Worm (Caenorhabditis elegans) whole organism, L2 larva: ENCODE measurements around the gene cpr-6.

Source experiments
- C34F6.9 ChIP-seq: fragments of 150-350 bp; optimal IDR thresholded peaks from 2 replicates; lab custom pipeline; 2014; ENCODE audit warnings: missing biosample characterization, missing genetic modification characterization
- F13H6.1 ChIP-seq: sonication (generic microtip); optimal IDR thresholded peaks from 2 replicates; lab custom pipeline; 2016; ENCODE audit warnings: missing genetic modification characterization, missing compliant biosample characterization
- R02D3.7 ChIP-seq: fragments of 150-350 bp; optimal IDR thresholded peaks from 2 replicates; lab custom pipeline; 2014; ENCODE audit warnings: missing biosample characterization, missing genetic modification characterization
- Y55F3AM.14 ChIP-seq: fragments of 200-800 bp; sonication (Bioruptor generic); optimal IDR thresholded peaks from 2 replicates; lab custom pipeline; 2018; ENCODE audit warnings: mild to moderate bottlenecking, missing genetic modification characterization, missing compliant biosample characterization
- alr-1 ChIP-seq: fragments of 150-350 bp; optimal IDR thresholded peaks from 2 replicates; lab custom pipeline; 2014; ENCODE audit warnings: missing biosample characterization, missing genetic modification characterization
- aly-2 ChIP-seq: fragments of 150-350 bp; optimal IDR thresholded peaks from 2 replicates; lab custom pipeline; 2014; ENCODE audit warnings: missing biosample characterization, missing genetic modification characterization
- ama-1 ChIP-seq: fragments of 150-350 bp; optimal IDR thresholded peaks from 2 replicates; lab custom pipeline; 2018; ENCODE audit warnings: inconsistent platforms
- blmp-1 ChIP-seq: sonication (generic microtip); optimal IDR thresholded peaks from 2 replicates; lab custom pipeline; 2017; ENCODE audit warnings: missing genetic modification characterization, mild to moderate bottlenecking, missing compliant biosample characterization, antibody characterized with exemption, moderate library complexity; ENCODE audit not compliant: insufficient read depth
- ceh-16 ChIP-seq: fragments of 150-350 bp; optimal IDR thresholded peaks from 2 replicates; lab custom pipeline; 2014; ENCODE audit warnings: missing biosample characterization, missing genetic modification characterization
- ceh-82 ChIP-seq: fragments of 150-350 bp; optimal IDR thresholded peaks from 2 replicates; lab custom pipeline; 2014; ENCODE audit warnings: missing biosample characterization, missing genetic modification characterization
- crh-2 ChIP-seq: sonication (generic microtip); optimal IDR thresholded peaks from 2 replicates; lab custom pipeline; 2017; ENCODE audit warnings: missing biosample characterization, missing genetic modification characterization
- dmd-4 ChIP-seq: sonication (generic microtip); optimal IDR thresholded peaks from 2 replicates; lab custom pipeline; 2017; ENCODE audit warnings: missing biosample characterization, missing genetic modification characterization
- egl-27 ChIP-seq: sonication (generic microtip); optimal IDR thresholded peaks from 3 replicates; lab custom pipeline; 2017; ENCODE audit warnings: missing biosample characterization, missing genetic modification reagents, missing genetic modification characterization
- elt-1 ChIP-seq: fragments of 150-350 bp; optimal IDR thresholded peaks from 2 replicates; lab custom pipeline; 2014; ENCODE audit warnings: missing biosample characterization, missing genetic modification characterization
- elt-3 ChIP-seq: sonication (generic microtip); optimal IDR thresholded peaks from 2 replicates; lab custom pipeline; 2017; ENCODE audit warnings: missing biosample characterization, missing genetic modification characterization
- fos-1 ChIP-seq: fragments of 150-350 bp; optimal IDR thresholded peaks from 2 replicates; lab custom pipeline; 2014; ENCODE audit warnings: missing biosample characterization, missing genetic modification characterization
- gmeb-1 ChIP-seq: fragments of 150-350 bp; optimal IDR thresholded peaks from 2 replicates; lab custom pipeline; 2014; ENCODE audit warnings: missing biosample characterization, missing genetic modification characterization
- lin-39 ChIP-seq: fragments of 150-350 bp; optimal IDR thresholded peaks from 2 replicates; lab custom pipeline; 2014; ENCODE audit warnings: missing biosample characterization, missing genetic modification reagents, missing genetic modification characterization
- lsy-2 ChIP-seq, 2 experiments: fragments of 150-350 bp in 1 of 2; sonication (generic microtip) in 1 of 2; optimal IDR thresholded peaks; 2 replicates each; lab custom pipeline; 2014 to 2017; ENCODE audit warnings: missing biosample characterization in 2 of 2, missing genetic modification characterization in 2 of 2
- mab-5 ChIP-seq: fragments of 150-350 bp; optimal IDR thresholded peaks from 2 replicates; lab custom pipeline; 2014; ENCODE audit warnings: missing biosample characterization, missing genetic modification characterization
- nhr-10 ChIP-seq: sonication (generic microtip); optimal IDR thresholded peaks from 2 replicates; lab custom pipeline; 2017; ENCODE audit warnings: missing biosample characterization, missing genetic modification characterization
- nhr-12 ChIP-seq: fragments of 150-350 bp; optimal IDR thresholded peaks from 2 replicates; lab custom pipeline; 2014; ENCODE audit warnings: missing biosample characterization, missing genetic modification characterization
- nhr-129 ChIP-seq: fragments of 150-350 bp; optimal IDR thresholded peaks from 2 replicates; lab custom pipeline; 2014; ENCODE audit warnings: missing biosample characterization, missing genetic modification characterization
- nhr-21 ChIP-seq: fragments of 150-350 bp; optimal IDR thresholded peaks from 2 replicates; lab custom pipeline; 2014; ENCODE audit warnings: missing biosample characterization, missing genetic modification characterization
- nhr-23 ChIP-seq: fragments of 150-350 bp; optimal IDR thresholded peaks from 2 replicates; lab custom pipeline; 2014; ENCODE audit warnings: missing biosample characterization, missing genetic modification reagents, missing genetic modification characterization
- nhr-237 ChIP-seq: fragments of 150-350 bp; optimal IDR thresholded peaks from 2 replicates; lab custom pipeline; 2014; ENCODE audit warnings: missing biosample characterization, missing genetic modification characterization
- nhr-25 ChIP-seq: fragments of 150-350 bp; sonication (generic microtip); optimal IDR thresholded peaks from 3 replicates; lab custom pipeline; 2014; ENCODE audit warnings: missing biosample characterization, missing genetic modification characterization
- nhr-77 ChIP-seq: fragments of 150-350 bp; optimal IDR thresholded peaks from 2 replicates; lab custom pipeline; 2014; ENCODE audit warnings: missing biosample characterization, missing genetic modification characterization
- peb-1 ChIP-seq: fragments of 150-350 bp; optimal IDR thresholded peaks from 2 replicates; lab custom pipeline; 2014; ENCODE audit warnings: missing biosample characterization, missing genetic modification characterization
- sem-4 ChIP-seq: fragments of 150-350 bp; optimal IDR thresholded peaks from 2 replicates; lab custom pipeline; 2014; ENCODE audit warnings: missing biosample characterization, missing genetic modification reagents, missing genetic modification characterization
- skn-1 ChIP-seq: sonication (generic microtip); optimal IDR thresholded peaks from 2 replicates; lab custom pipeline; 2017; ENCODE audit warnings: missing biosample characterization, missing genetic modification characterization
- sma-3 ChIP-seq: sonication (generic microtip); optimal IDR thresholded peaks from 2 replicates; lab custom pipeline; 2016; ENCODE audit warnings: missing genetic modification reagents, missing genetic modification characterization, missing compliant biosample characterization
- sma-9 ChIP-seq, 2 experiments: fragments of 150-350 bp in 1 of 2; sonication (generic microtip) in 1 of 2; optimal IDR thresholded peaks; 2 replicates each; lab custom pipeline; 2014 to 2016; ENCODE audit warnings: missing genetic modification characterization in 2 of 2, mild to moderate bottlenecking in 1 of 2, missing biosample characterization in 1 of 2, missing compliant biosample characterization in 1 of 2, missing genetic modification reagents in 1 of 2, moderate library complexity in 1 of 2
- snpc-4 ChIP-seq: fragments of 150-350 bp; optimal IDR thresholded peaks from 2 replicates; lab custom pipeline; 2014; ENCODE audit warnings: missing biosample characterization, missing genetic modification characterization
- unc-39 ChIP-seq: fragments of 150-350 bp; optimal IDR thresholded peaks from 2 replicates; lab custom pipeline; 2014; ENCODE audit warnings: missing biosample characterization, missing genetic modification characterization
- unc-55 ChIP-seq: fragments of 150-350 bp; sonication (generic microtip); optimal IDR thresholded peaks from 3 replicates; lab custom pipeline; 2014; ENCODE audit warnings: missing biosample characterization, missing genetic modification reagents, missing genetic modification characterization
- unc-62 ChIP-seq: fragments of 150-350 bp; optimal IDR thresholded peaks from 2 replicates; lab custom pipeline; 2014; ENCODE audit warnings: missing biosample characterization, missing genetic modification reagents, missing genetic modification characterization
- zag-1 ChIP-seq: fragments of 150-350 bp; optimal IDR thresholded peaks from 2 replicates; lab custom pipeline; 2014; ENCODE audit warnings: missing biosample characterization, missing genetic modification characterization
- ztf-1 ChIP-seq: fragments of 200-800 bp; sonication (Bioruptor generic); conservative IDR thresholded peaks from 2 replicates; pipeline ENCODE4 v1.3.6; 2022; ENCODE audit warnings: missing genetic modification characterization, missing compliant biosample characterization
- ztf-4 ChIP-seq: fragments of 150-350 bp; optimal IDR thresholded peaks from 2 replicates; lab custom pipeline; 2014; ENCODE audit warnings: missing biosample characterization, missing genetic modification characterization

The cpr-6 gene

ce11 chrX:6642798-6643197 lies 35.8 kb downstream of the cpr-6 start (continued):
- TF ChIP-seq ztf-1 (GFP tag; lab: Robert Waterston, UW) (no peak), elt-3 (no peak), R02D3.7 (tag; lab: Kevin White, UChicago) (no peak), sem-4 (no peak), nhr-129 (tag; lab: Kevin White, UChicago) (peak; percentile 73), Y55F3AM.14 (GFP tag; lab: Kevin White, UChicago) (no peak), ama-1 (lab: Kevin White, UChicago) (no peak), sma-3 (GFP tag; lab: Kevin White, UChicago) (peak; percentile 53), snpc-4 (tag; lab: Kevin White, UChicago) (no peak)

- TF ChIP-seq ztf-1 (GFP tag; lab: Robert Waterston, UW): no peak
- no peak for TF ChIP-seq elt-3
- TF ChIP-seq elt-1 (tag; lab: Kevin White, UChicago): no peak
- no peak for TF ChIP-seq egl-27 (tag; lab: Kevin White, UChicago)
- TF ChIP-seq C34F6.9 (tag; lab: Kevin White, UChicago): peak; percentile 18
- no peak for TF ChIP-seq lsy-2 (tag; optimal IDR thresholded peaks at IDR 0.05; lab: Kevin White, UChicago)
- no peak for TF ChIP-seq nhr-12 (tag; lab: Kevin White, UChicago)
- TF ChIP-seq zag-1 (tag; lab: Kevin White, UChicago): no peak
- TF ChIP-seq gmeb-1: peak; percentile 50
- no peak for TF ChIP-seq lin-39
- TF ChIP-seq sma-9 (GFP tag; optimal IDR thresholded peaks at IDR 0.05; lab: Kevin White, UChicago): peak; percentile 72
- no peak for TF ChIP-seq sma-9 (tag; optimal IDR thresholded peaks at IDR 0.05; lab: Kevin White, UChicago)
- TF ChIP-seq nhr-77 (tag; lab: Kevin White, UChicago): no peak
- TF ChIP-seq nhr-21 (tag; lab: Kevin White, UChicago): no peak
- no peak for TF ChIP-seq sem-4
- no peak for TF ChIP-seq ztf-4 (tag; lab: Kevin White, UChicago)
- no peak for TF ChIP-seq nhr-10 (tag; lab: Kevin White, UChicago)
- no peak for TF ChIP-seq sma-3 (GFP tag; lab: Kevin White, UChicago)
- no peak for TF ChIP-seq dmd-4 (tag; lab: Kevin White, UChicago)
- peak; percentile 62 for TF ChIP-seq crh-2
- peak; percentile 38 for TF ChIP-seq fos-1 (tag; lab: Kevin White, UChicago)
- TF ChIP-seq nhr-23: no peak
- TF ChIP-seq nhr-129 (tag; lab: Kevin White, UChicago): peak; percentile 37
- TF ChIP-seq nhr-237: no peak
- peak; percentile 70 for TF ChIP-seq F13H6.1 (tag; lab: Kevin White, UChicago)
- peak; percentile 13 for TF ChIP-seq skn-1
- no peak for TF ChIP-seq unc-55 (GFP tag; lab: Kevin White, UChicago)
- no peak for TF ChIP-seq unc-39 (tag; lab: Kevin White, UChicago)
- no peak for TF ChIP-seq ama-1 (lab: Kevin White, UChicago)
- TF ChIP-seq peb-1: no peak
Measured at ce11 chrX:6644971-6645704, 38.1 kb downstream of the cpr-6 start, which contains the start of gene C56E10.3. C56E10.3 (plus strand) TSS chrX:6645654.

- peak; percentile 16 for TF ChIP-seq fos-1 (tag; lab: Kevin White, UChicago)
- peak; percentile 12 for TF ChIP-seq crh-2
- no peak for TF ChIP-seq nhr-10 (tag; lab: Kevin White, UChicago)
- TF ChIP-seq ceh-82 (tag; lab: Kevin White, UChicago): no peak
- peak; percentile 53 for TF ChIP-seq sma-9 (GFP tag; optimal IDR thresholded peaks at IDR 0.05; lab: Kevin White, UChicago)
- no peak for TF ChIP-seq sma-9 (tag; optimal IDR thresholded peaks at IDR 0.05; lab: Kevin White, UChicago)
- no peak for TF ChIP-seq nhr-21 (tag; lab: Kevin White, UChicago)
Measured at ce11 chrX:6646387-6647061, 39.5 kb downstream of the cpr-6 start.

DNA sequence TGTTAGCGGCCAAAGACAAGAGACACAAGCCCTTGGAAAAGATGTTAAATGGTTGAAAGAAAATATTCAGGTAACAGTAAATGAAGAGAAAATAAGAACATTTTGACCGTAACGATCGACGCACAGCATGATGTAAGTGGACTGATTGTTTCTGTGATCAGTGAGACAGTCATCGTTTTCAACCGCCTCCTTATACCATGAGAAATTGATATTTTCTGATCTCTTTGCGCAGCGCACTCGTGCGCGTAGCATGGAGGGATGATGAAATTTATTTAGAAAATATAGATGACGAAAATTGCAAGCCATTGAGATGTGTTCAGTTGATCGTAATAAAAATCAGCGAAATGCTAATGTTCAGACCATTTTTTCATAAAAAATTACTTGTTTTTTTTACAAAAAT lies 42.6 kb downstream of the cpr-6 start:
- TF ChIP-seq skn-1 (no peak), nhr-23 (no peak), lin-39 (no peak), ceh-16 (tag; lab: Kevin White, UChicago) (no peak), nhr-10 (tag; lab: Kevin White, UChicago) (no peak), elt-3 (no peak), nhr-12 (tag; lab: Kevin White, UChicago) (no peak), unc-55 (GFP tag; lab: Kevin White, UChicago) (no peak), unc-62 (GFP tag; lab: Kevin White, UChicago) (no peak), lsy-2 (tag; optimal IDR thresholded peaks at IDR 0.05; lab: Kevin White, UChicago) (no peak), egl-27 (tag; lab: Kevin White, UChicago) (no peak), nhr-21 (tag; lab: Kevin White, UChicago) (peak; percentile 41), nhr-129 (tag; lab: Kevin White, UChicago) (peak; percentile 35), snpc-4 (tag; lab: Kevin White, UChicago) (no peak), C34F6.9 (tag; lab: Kevin White, UChicago) (no peak), nhr-77 (tag; lab: Kevin White, UChicago) (no peak), peb-1 (no peak), blmp-1 (tag; lab: Kevin White, UChicago) (peak; percentile 11), gmeb-1 (no peak), Y55F3AM.14 (GFP tag; lab: Kevin White, UChicago) (no peak), nhr-237 (no peak), nhr-25 (tag; lab: Kevin White, UChicago) (peak; percentile 2), sem-4 (no peak), aly-2 (tag; lab: Kevin White, UChicago) (no peak), crh-2 (no peak), alr-1 (no peak), ceh-82 (tag; lab: Kevin White, UChicago) (no peak), mab-5 (no peak), dmd-4 (tag; lab: Kevin White, UChicago) (no peak)
